Fruit fly (Drosophila melanogaster) whole organism, embryonic: ENCODE results near the gene Polr3F.

ENCODE experiments used
- ATbp ChIP-seq: fragments of 200-800 bp; sonication (Bioruptor generic); optimal IDR thresholded peaks from 2 replicates; lab custom pipeline; 2017; ENCODE audit warnings: missing biosample characterization, mild to moderate bottlenecking, missing genetic modification characterization, missing genetic modification reagents
- Antp ChIP-seq: fragments of 200-800 bp; sonication (Bioruptor generic); optimal IDR thresholded peaks from 3 replicates; lab custom pipeline; 2016; ENCODE audit warnings: missing biosample characterization, missing genetic modification characterization
- Blimp-1 ChIP-seq: fragments of 200-800 bp; sonication (Bioruptor generic); optimal IDR thresholded peaks from 3 replicates; lab custom pipeline; 2018; ENCODE audit warnings: missing biosample characterization, missing genetic modification characterization, mild to moderate bottlenecking, moderate library complexity, missing genetic modification reagents
- CG11504 ChIP-seq: fragments of 200-800 bp; sonication (Bioruptor generic); optimal IDR thresholded peaks from 3 replicates; lab custom pipeline; 2019; ENCODE audit warnings: missing biosample characterization, mild to moderate bottlenecking, missing genetic modification characterization, moderate library complexity
- CG11560 ChIP-seq: fragments of 200-800 bp; sonication (Bioruptor generic); IDR thresholded peaks from 3 replicates; pipeline ENCODE4 v1.3.6; 2022; ENCODE audit warnings: missing biosample characterization, missing genetic modification characterization
- CG13775 ChIP-seq: fragments of 200-800 bp; sonication (Bioruptor generic); optimal IDR thresholded peaks from 3 replicates; lab custom pipeline; 2017; ENCODE audit warnings: missing biosample characterization, mild to moderate bottlenecking, missing genetic modification characterization
- CG15514 ChIP-seq: fragments of 200-800 bp; sonication (Bioruptor generic); optimal IDR thresholded peaks from 3 replicates; lab custom pipeline; 2017; ENCODE audit warnings: missing biosample characterization, missing genetic modification characterization, mild to moderate bottlenecking, moderate library complexity, missing genetic modification reagents
- CG15696 ChIP-seq: fragments of 200-800 bp; sonication (Bioruptor generic); optimal IDR thresholded peaks from 2 replicates; lab custom pipeline; 2019; ENCODE audit warnings: missing biosample characterization, mild to moderate bottlenecking, missing genetic modification characterization, moderate library complexity
- CG18599 ChIP-seq: fragments of 200-800 bp; sonication (Bioruptor generic); optimal IDR thresholded peaks from 3 replicates; lab custom pipeline; 2017; ENCODE audit warnings: missing biosample characterization, missing genetic modification characterization, mild to moderate bottlenecking, moderate library complexity, missing genetic modification reagents
- CG43689 ChIP-seq: fragments of 200-800 bp; sonication (Bioruptor generic); IDR thresholded peaks from 2 replicates; pipeline ENCODE4 v1.3.6; 2022; ENCODE audit warnings: missing biosample characterization, missing genetic modification characterization
- CG6272 ChIP-seq: fragments of 200-800 bp; sonication (Bioruptor generic); IDR thresholded peaks from 2 replicates; pipeline ENCODE4 v1.3.6; 2022; ENCODE audit warnings: missing biosample characterization, missing genetic modification characterization
- CG7839 ChIP-seq: fragments of 200-800 bp; sonication (Bioruptor generic); optimal IDR thresholded peaks from 3 replicates; lab custom pipeline; 2018; ENCODE audit warnings: missing biosample characterization, mild to moderate bottlenecking, missing genetic modification characterization, moderate library complexity
- CG7987 ChIP-seq: fragments of 200-800 bp; sonication (Bioruptor generic); optimal IDR thresholded peaks from 2 replicates; lab custom pipeline; 2018; ENCODE audit warnings: missing biosample characterization, mild to moderate bottlenecking, missing genetic modification characterization, moderate library complexity
- CG9215 ChIP-seq: fragments of 200-800 bp; sonication (Bioruptor generic); IDR thresholded peaks from 2 replicates; pipeline ENCODE4 v1.3.6; 2022; ENCODE audit warnings: missing biosample characterization, missing genetic modification characterization
- CG9727 ChIP-seq: fragments of 200-800 bp; sonication (Bioruptor generic); optimal IDR thresholded peaks from 3 replicates; lab custom pipeline; 2017; ENCODE audit warnings: missing biosample characterization, mild to moderate bottlenecking, missing genetic modification characterization
- Dll ChIP-seq: fragments of 200-800 bp; sonication (Bioruptor generic); IDR thresholded peaks from 4 replicates; pipeline ENCODE4 v1.3.6; 2022; ENCODE audit warnings: missing biosample characterization, missing genetic modification characterization; ENCODE audit not compliant: partially characterized antibody
- E2f1 ChIP-seq: fragments of 200-800 bp; sonication (Bioruptor generic); IDR thresholded peaks from 2 replicates; pipeline ENCODE4 v1.3.6; 2022; ENCODE audit warnings: missing biosample characterization, missing genetic modification characterization
- E2f2 ChIP-seq: fragments of 200-800 bp; sonication (Bioruptor generic); IDR thresholded peaks from 2 replicates; pipeline ENCODE4 v1.3.6; 2022; ENCODE audit warnings: missing biosample characterization, missing genetic modification characterization
- Ets65A ChIP-seq: fragments of 200-800 bp; sonication (Bioruptor generic); peaks from one replicate; lab custom pipeline; 2016; ENCODE audit warnings: missing biosample characterization, missing genetic modification characterization
- H2.0 ChIP-seq: fragments of 200-800 bp; sonication (Bioruptor generic); IDR thresholded peaks from 2 replicates; pipeline ENCODE4 v1.3.6; 2022; ENCODE audit warnings: missing biosample characterization, missing genetic modification characterization
- HmgZ ChIP-seq: fragments of 200-800 bp; sonication (Bioruptor generic); optimal IDR thresholded peaks from 2 replicates; lab custom pipeline; 2018; ENCODE audit warnings: missing biosample characterization, mild to moderate bottlenecking, missing genetic modification characterization
- Mrtf ChIP-seq: fragments of 200-800 bp; sonication (Bioruptor generic); IDR thresholded peaks from 3 replicates; pipeline ENCODE4 v1.3.6; 2022; ENCODE audit warnings: missing biosample characterization, missing genetic modification characterization
- Oaz ChIP-seq: fragments of 200-800 bp; sonication (Bioruptor generic); IDR thresholded peaks from 2 replicates; pipeline ENCODE4 v1.3.6; 2022; ENCODE audit warnings: missing biosample characterization, missing genetic modification characterization
- Pdp1 ChIP-seq, 2 experiments: fragments of 200-800 bp; sonication (Bioruptor generic); optimal IDR thresholded peaks; 3 replicates each; lab custom pipeline; 2016; ENCODE audit warnings: missing biosample characterization in 2 of 2, missing genetic modification characterization in 2 of 2, mild to moderate bottlenecking in 1 of 2, moderate library complexity in 1 of 2
- Ptx1 ChIP-seq: fragments of 200-800 bp; sonication (Bioruptor generic); IDR thresholded peaks from 2 replicates; pipeline ENCODE4 v1.3.6; 2022; ENCODE audit warnings: missing biosample characterization, missing genetic modification characterization
- Sox102F ChIP-seq: fragments of 200-800 bp; sonication (Bioruptor generic); optimal IDR thresholded peaks from 2 replicates; lab custom pipeline; 2018; ENCODE audit warnings: missing biosample characterization, mild to moderate bottlenecking, missing genetic modification characterization, moderate library complexity
- Xrp1 ChIP-seq: fragments of 200-800 bp; sonication (Bioruptor generic); IDR thresholded peaks from 2 replicates; pipeline ENCODE4 v1.3.6; 2022; ENCODE audit warnings: missing biosample characterization, missing genetic modification characterization
- bsh ChIP-seq, 2 experiments: fragments of 200-800 bp; sonication (Bioruptor generic); optimal IDR thresholded peaks; 2 replicates each; lab custom pipeline; 2017 to 2018; ENCODE audit warnings: mild to moderate bottlenecking in 2 of 2, missing biosample characterization in 2 of 2, missing genetic modification characterization in 2 of 2, moderate library complexity in 1 of 2
- chif ChIP-seq, 2 experiments: fragments of 200-800 bp; sonication (Bioruptor generic); optimal IDR thresholded peaks; 3 replicates each; lab custom pipeline; 2016; ENCODE audit warnings: missing biosample characterization in 2 of 2, missing genetic modification characterization in 2 of 2
- dmrt99B ChIP-seq: fragments of 200-800 bp; sonication (Bioruptor generic); optimal IDR thresholded peaks from 2 replicates; lab custom pipeline; 2018; ENCODE audit warnings: missing biosample characterization, mild to moderate bottlenecking, missing genetic modification characterization, moderate library complexity
- dpn ChIP-seq, 2 experiments: fragments of 200-800 bp; sonication (Bioruptor generic); optimal IDR thresholded peaks; 3 replicates each; lab custom pipeline; 2016; ENCODE audit warnings: missing biosample characterization in 2 of 2, missing genetic modification characterization in 2 of 2
- fd102C ChIP-seq: fragments of 200-800 bp; sonication (Bioruptor generic); optimal IDR thresholded peaks from 2 replicates; lab custom pipeline; 2018; ENCODE audit warnings: missing biosample characterization, mild to moderate bottlenecking, missing genetic modification characterization, moderate library complexity
- fru ChIP-seq: fragments of >200 bp; optimal IDR thresholded peaks from 2 replicates; lab custom pipeline; 2017
- gem ChIP-seq: fragments of 200-800 bp; sonication (Bioruptor generic); optimal IDR thresholded peaks from 2 replicates; lab custom pipeline; 2019; ENCODE audit warnings: missing biosample characterization, mild to moderate bottlenecking, missing genetic modification characterization, moderate library complexity
- grn ChIP-seq: fragments of 200-800 bp; sonication (Bioruptor generic); optimal IDR thresholded peaks from 3 replicates; lab custom pipeline; 2017; ENCODE audit warnings: missing biosample characterization, missing genetic modification characterization
- ind ChIP-seq: fragments of 200-800 bp; sonication (Bioruptor generic); optimal IDR thresholded peaks from 3 replicates; lab custom pipeline; 2016; ENCODE audit warnings: missing biosample characterization, missing genetic modification characterization
- lab ChIP-seq: fragments of 200-800 bp; sonication (Bioruptor generic); optimal IDR thresholded peaks from 3 replicates; lab custom pipeline; 2017; ENCODE audit warnings: missing biosample characterization, missing genetic modification characterization, mild to moderate bottlenecking, moderate library complexity, missing genetic modification reagents
- maf-S ChIP-seq: fragments of 200-800 bp; sonication (Bioruptor generic); optimal IDR thresholded peaks from 2 replicates; lab custom pipeline; 2016; ENCODE audit warnings: missing biosample characterization, missing genetic modification characterization
- mam ChIP-seq: fragments of 200-800 bp; sonication (Bioruptor generic); optimal IDR thresholded peaks from 3 replicates; lab custom pipeline; 2016; ENCODE audit warnings: missing biosample characterization, missing genetic modification characterization
- nmo ChIP-seq: fragments of 200-800 bp; sonication (Bioruptor generic); optimal IDR thresholded peaks from 2 replicates; lab custom pipeline; 2018; ENCODE audit warnings: missing biosample characterization, mild to moderate bottlenecking, missing genetic modification characterization, moderate library complexity
- otp ChIP-seq: fragments of 200-800 bp; sonication (Bioruptor generic); IDR thresholded peaks from 3 replicates; pipeline ENCODE4, ENCODE4 v1.3.6; 2022; ENCODE audit warnings: missing biosample characterization, missing genetic modification characterization
- prd ChIP-seq, 3 experiments: fragments of >200 bp in 2 of 3; fragments of 200-800 bp in 1 of 3; sonication (Bioruptor generic) in 1 of 3; optimal IDR thresholded peaks in 2 of 3; IDR thresholded peaks in 1 of 3; 2 replicates in 2 of 3; 3 replicates in 1 of 3; pipeline versions ENCODE4 v1.3.6 to Lab custom; 2017 to 2022; ENCODE audit warnings: missing biosample characterization in 1 of 3, missing genetic modification characterization in 1 of 3
- salm ChIP-seq: fragments of 200-800 bp; sonication (Bioruptor generic); optimal IDR thresholded peaks from 2 replicates; lab custom pipeline; 2018; ENCODE audit warnings: missing biosample characterization, mild to moderate bottlenecking, missing genetic modification characterization
- slbo ChIP-seq: fragments of 200-800 bp; sonication (Bioruptor generic); IDR thresholded peaks from 2 replicates; pipeline ENCODE4 v1.3.6; 2022; ENCODE audit warnings: missing biosample characterization, missing genetic modification characterization
- sob ChIP-seq: fragments of 200-800 bp; sonication (Bioruptor generic); IDR thresholded peaks from 2 replicates; pipeline ENCODE4 v1.3.6; 2022; ENCODE audit warnings: missing biosample characterization, missing genetic modification characterization
- ssp ChIP-seq: fragments of 200-800 bp; sonication (Bioruptor generic); IDR thresholded peaks from 2 replicates; pipeline ENCODE4 v1.3.6; 2022; ENCODE audit warnings: missing biosample characterization, missing genetic modification characterization
- tin ChIP-seq: fragments of 200-800 bp; sonication (Bioruptor generic); optimal IDR thresholded peaks from 3 replicates; lab custom pipeline; 2016; ENCODE audit warnings: missing biosample characterization, missing genetic modification characterization
- trem ChIP-seq: fragments of 200-800 bp; optimal IDR thresholded peaks from 3 replicates; lab custom pipeline; 2019; ENCODE audit warnings: missing biosample characterization, mild to moderate bottlenecking, missing genetic modification characterization, moderate library complexity
- ttk ChIP-seq: fragments of 200-800 bp; sonication (Bioruptor generic); IDR thresholded peaks from 2 replicates; pipeline ENCODE4 v2.1.2; 2022; ENCODE audit warnings: missing biosample characterization, missing genetic modification characterization
- zfh1 ChIP-seq: fragments of 200-800 bp; sonication (Bioruptor generic); IDR thresholded peaks from 3 replicates; pipeline ENCODE4 v1.3.6; 2022; ENCODE audit warnings: missing biosample characterization, missing genetic modification characterization

The Polr3F gene

DNA sequence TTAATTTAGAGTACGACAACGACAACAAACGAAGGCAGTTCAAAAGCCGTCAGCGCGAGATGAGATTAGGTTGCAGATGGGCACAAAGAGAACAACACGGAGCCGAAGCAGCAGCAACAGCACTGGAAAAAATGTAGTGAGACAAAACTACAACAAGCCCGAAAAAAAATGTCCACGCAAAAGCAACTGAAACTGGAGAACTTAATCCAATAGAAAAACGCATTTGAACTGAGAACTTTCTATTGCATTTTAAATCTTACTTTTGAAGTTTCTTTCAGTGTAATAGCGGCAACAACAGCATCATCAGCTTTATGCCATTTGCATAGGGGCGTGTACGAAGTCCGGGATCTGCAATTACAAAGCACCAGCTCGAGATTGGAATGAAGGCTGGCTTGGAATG lies 27.7 kb downstream of the Polr3F start:
- TF ChIP-seq otp (GFP tag; lab: Robert Waterston, UW): no peak
- TF ChIP-seq CG9727 (GFP tag; lab: Kevin White, UChicago): peak; percentile 17
- no peak for TF ChIP-seq grn (GFP tag; lab: Kevin White, UChicago)
- no peak for TF ChIP-seq E2f1 (GFP tag; lab: Robert Waterston, UW)
- TF ChIP-seq dpn (GFP tag; optimal IDR thresholded peaks at IDR 0.05; lab: Kevin White, UChicago): peak in 1 of 2 experiments; percentile 16
- peak in 1 of 2 experiments; percentile 1 for TF ChIP-seq chif (GFP tag; optimal IDR thresholded peaks at IDR 0.05; lab: Kevin White, UChicago)
- no peak for TF ChIP-seq CG43689 (GFP tag; lab: Robert Waterston, UW)
- 0 out of 3 replicates have a peak, but pooled peaks have one; percentile 32 for TF ChIP-seq zfh1 (GFP tag; lab: Robert Waterston, UW)
- peak; percentile 8 for TF ChIP-seq ind (GFP tag; lab: Kevin White, UChicago)
- TF ChIP-seq Mrtf (GFP tag; lab: Robert Waterston, UW): no peak; the same call in 2 of the 3 replicates
- no peak for TF ChIP-seq CG7987 (GFP tag; lab: Kevin White, UChicago)
- TF ChIP-seq ttk: no peak
- TF ChIP-seq nmo (GFP tag; lab: Kevin White, UChicago): peak; percentile 11
- no peak for TF ChIP-seq Blimp-1 (GFP tag; lab: Kevin White, UChicago)
- TF ChIP-seq E2f2 (GFP tag; lab: Robert Waterston, UW): no peak
- TF ChIP-seq Ets65A (GFP tag; lab: Kevin White, UChicago): peak; percentile 64
- TF ChIP-seq CG11504 (tag; lab: Kevin White, UChicago): peak; percentile 39
- no peak for TF ChIP-seq HmgZ (tag; lab: Kevin White, UChicago)
- TF ChIP-seq CG15696: no peak
- no peak for TF ChIP-seq CG6272
- TF ChIP-seq slbo (GFP tag; lab: Robert Waterston, UW): peak; percentile 19; the same call in 1 of the 2 replicates
- 0 out of 2 replicates have a peak, but pooled peaks have one; percentile 14 for TF ChIP-seq Ptx1 (GFP tag; lab: Robert Waterston, UW)
- no peak for TF ChIP-seq ATbp
- TF ChIP-seq bsh (GFP tag; optimal IDR thresholded peaks at IDR 0.05; lab: Kevin White, UChicago): peak in 1 of 2 experiments; percentile 21
- peak; percentile 37; the same call in 1 of the 2 replicates for TF ChIP-seq sob (GFP tag; lab: Robert Waterston, UW)
- peak; percentile 1 for TF ChIP-seq maf-S (GFP tag; lab: Kevin White, UChicago)
- TF ChIP-seq trem (tag; lab: Kevin White, UChicago): no peak
- TF ChIP-seq Oaz (GFP tag; lab: Robert Waterston, UW): 0 out of 2 replicates have a peak, but pooled peaks have one; percentile 10
- no peak for TF ChIP-seq fru (lab: Kevin White, UChicago)
- peak; percentile 41 for TF ChIP-seq CG18599 (GFP tag; lab: Kevin White, UChicago)
- TF ChIP-seq gem (tag; lab: Kevin White, UChicago): peak; percentile 41
- TF ChIP-seq tin (GFP tag; lab: Kevin White, UChicago): peak; percentile 1
- TF ChIP-seq mam (GFP tag; lab: Kevin White, UChicago): peak; percentile 6
- TF ChIP-seq prd (optimal IDR thresholded peaks at IDR 0.05; lab: Kevin White, UChicago): no peak
- TF ChIP-seq prd (GFP tag; IDR thresholded peaks at IDR 0.05; lab: Robert Waterston, UW): peak; percentile 30; the same call in 1 of the 3 replicates
- TF ChIP-seq CG15514 (GFP tag; lab: Kevin White, UChicago): peak; percentile 1
- TF ChIP-seq CG7839: peak; percentile 36
- TF ChIP-seq dmrt99B (tag; lab: Kevin White, UChicago): peak; percentile 50
- peak in 1 of 2 experiments; percentile 43 for TF ChIP-seq Pdp1 (GFP tag; optimal IDR thresholded peaks at IDR 0.05; lab: Kevin White, UChicago)
- TF ChIP-seq CG9215 (GFP tag; lab: Robert Waterston, UW): no peak
- TF ChIP-seq ssp: no peak
- TF ChIP-seq Xrp1 (GFP tag; lab: Robert Waterston, UW): peak; percentile 59
- peak; percentile 39 for TF ChIP-seq lab (GFP tag; lab: Kevin White, UChicago)
- TF ChIP-seq Dll: no peak
- TF ChIP-seq Antp (GFP tag; lab: Kevin White, UChicago): peak; percentile 20
- no peak for TF ChIP-seq fd102C (GFP tag; lab: Kevin White, UChicago)
- no peak for TF ChIP-seq H2.0 (GFP tag; lab: Robert Waterston, UW)
- TF ChIP-seq CG13775 (GFP tag; lab: Kevin White, UChicago): no peak
- TF ChIP-seq CG11560 (tag; lab: Robert Waterston, UW): no peak
- peak; percentile 12 for TF ChIP-seq Sox102F (GFP tag; lab: Kevin White, UChicago)
- TF ChIP-seq salm (tag; lab: Kevin White, UChicago): no peak
